Fruit fly (Drosophila melanogaster) whole organism, embryonic: ENCODE data around the gene CheA75a.

Experiments used
- CG10209 ChIP-seq: fragments of 200-800 bp; sonication (Bioruptor generic); optimal IDR thresholded peaks from 3 replicates; lab custom pipeline; 2017; ENCODE audit warnings: missing biosample characterization, mild to moderate bottlenecking, missing genetic modification characterization, missing genetic modification reagents
- CG10267 ChIP-seq: fragments of 200-800 bp; sonication (Bioruptor generic); optimal IDR thresholded peaks from 2 replicates; lab custom pipeline; 2018; ENCODE audit warnings: missing biosample characterization, mild to moderate bottlenecking, missing genetic modification characterization, moderate library complexity
- CG11085 ChIP-seq: fragments of 200-800 bp; sonication (Bioruptor generic); IDR thresholded peaks from 2 replicates; pipeline ENCODE4 v1.3.6; 2022; ENCODE audit warnings: missing biosample characterization, missing genetic modification characterization
- CG12155 ChIP-seq: fragments of 200-800 bp; sonication (Bioruptor generic); optimal IDR thresholded peaks from 3 replicates; lab custom pipeline; 2016; ENCODE audit warnings: missing biosample characterization, missing genetic modification characterization
- CG14710 ChIP-seq: fragments of 200-800 bp; sonication (Bioruptor generic); optimal IDR thresholded peaks from 3 replicates; lab custom pipeline; 2019; ENCODE audit warnings: missing biosample characterization, mild to moderate bottlenecking, missing genetic modification characterization, moderate library complexity
- CG15514 ChIP-seq: fragments of 200-800 bp; sonication (Bioruptor generic); optimal IDR thresholded peaks from 3 replicates; lab custom pipeline; 2017; ENCODE audit warnings: missing biosample characterization, missing genetic modification characterization, mild to moderate bottlenecking, moderate library complexity, missing genetic modification reagents
- CG1602 ChIP-seq: fragments of 200-800 bp; sonication (Bioruptor generic); optimal IDR thresholded peaks from 3 replicates; lab custom pipeline; 2016; ENCODE audit warnings: missing biosample characterization, missing genetic modification characterization
- CG17361 ChIP-seq: fragments of 200-800 bp; sonication (Bioruptor generic); IDR thresholded peaks from 3 replicates; pipeline ENCODE4 v1.3.6; 2022; ENCODE audit warnings: missing biosample characterization, missing genetic modification characterization
- CG18262 ChIP-seq: fragments of 200-800 bp; optimal IDR thresholded peaks from 3 replicates; lab custom pipeline; 2019; ENCODE audit warnings: missing biosample characterization, mild to moderate bottlenecking, missing genetic modification characterization, moderate library complexity
- CG2875 ChIP-seq: fragments of 200-800 bp; sonication (Bioruptor generic); optimal IDR thresholded peaks from 2 replicates; lab custom pipeline; 2017; ENCODE audit warnings: missing biosample characterization, mild to moderate bottlenecking, missing genetic modification characterization, missing genetic modification reagents
- CG31441 ChIP-seq: fragments of 200-800 bp; sonication (Bioruptor generic); IDR thresholded peaks from 2 replicates; pipeline ENCODE4 v1.3.6; 2022; ENCODE audit warnings: missing biosample characterization, missing genetic modification characterization
- CG32772 ChIP-seq: fragments of 200-800 bp; sonication (Bioruptor generic); IDR thresholded peaks from 2 replicates; pipeline ENCODE4 v1.3.6; 2022; ENCODE audit warnings: missing biosample characterization, missing genetic modification characterization
- CG3838 ChIP-seq: fragments of 200-800 bp; sonication (Bioruptor generic); optimal IDR thresholded peaks from 3 replicates; lab custom pipeline; 2016; ENCODE audit warnings: missing biosample characterization, missing genetic modification characterization
- CG5180 ChIP-seq: fragments of 200-800 bp; sonication (Bioruptor generic); optimal IDR thresholded peaks from 3 replicates; lab custom pipeline; 2017; ENCODE audit warnings: missing biosample characterization, missing genetic modification characterization, mild to moderate bottlenecking, moderate library complexity, missing genetic modification reagents
- CG7556 ChIP-seq: fragments of 200-800 bp; sonication (Bioruptor generic); optimal IDR thresholded peaks from 2 replicates; lab custom pipeline; 2017; ENCODE audit warnings: missing biosample characterization, mild to moderate bottlenecking, missing genetic modification characterization
- CG7839 ChIP-seq: fragments of 200-800 bp; sonication (Bioruptor generic); optimal IDR thresholded peaks from 3 replicates; lab custom pipeline; 2018; ENCODE audit warnings: missing biosample characterization, mild to moderate bottlenecking, missing genetic modification characterization, moderate library complexity
- CG9727 ChIP-seq: fragments of 200-800 bp; sonication (Bioruptor generic); optimal IDR thresholded peaks from 3 replicates; lab custom pipeline; 2017; ENCODE audit warnings: missing biosample characterization, mild to moderate bottlenecking, missing genetic modification characterization
- CG9876 ChIP-seq: fragments of 200-800 bp; sonication (Bioruptor generic); optimal IDR thresholded peaks from 2 replicates; lab custom pipeline; 2016; ENCODE audit warnings: missing biosample characterization, missing genetic modification characterization
- Camta ChIP-seq: fragments of 200-800 bp; sonication (Bioruptor generic); optimal IDR thresholded peaks from 2 replicates; lab custom pipeline; 2016; ENCODE audit warnings: missing biosample characterization, missing genetic modification characterization
- D19A ChIP-seq: fragments of 200-800 bp; optimal IDR thresholded peaks from 3 replicates; lab custom pipeline; 2019; ENCODE audit warnings: missing biosample characterization, mild to moderate bottlenecking, missing genetic modification characterization, moderate library complexity
- Eip74EF ChIP-seq, 2 experiments: fragments of 200-800 bp in 1 of 2; fragments of >200 bp in 1 of 2; sonication (Bioruptor generic) in 1 of 2; optimal IDR thresholded peaks; 2 replicates each; lab custom pipeline; 2017 to 2019; ENCODE audit warnings: missing biosample characterization in 2 of 2, missing genetic modification characterization in 2 of 2, mild to moderate bottlenecking in 1 of 2, moderate library complexity in 1 of 2
- Fer2 ChIP-seq: fragments of 200-800 bp; sonication (Bioruptor generic); optimal IDR thresholded peaks from 2 replicates; lab custom pipeline; 2018; ENCODE audit warnings: missing biosample characterization, mild to moderate bottlenecking, missing genetic modification characterization, moderate library complexity
- Hr51 ChIP-seq, 2 experiments: fragments of 200-800 bp; sonication (Bioruptor generic); optimal IDR thresholded peaks; 2 replicates in 1 of 2; 3 replicates in 1 of 2; lab custom pipeline; 2016 to 2018; ENCODE audit warnings: missing biosample characterization in 2 of 2, missing genetic modification characterization in 2 of 2, mild to moderate bottlenecking in 1 of 2, moderate library complexity in 1 of 2
- MESR4 ChIP-seq: fragments of 200-800 bp; sonication (Bioruptor generic); optimal IDR thresholded peaks from 2 replicates; lab custom pipeline; 2018; ENCODE audit warnings: missing biosample characterization, mild to moderate bottlenecking, missing genetic modification characterization, moderate library complexity
- Mad ChIP-seq: fragments of 200-800 bp; sonication (Bioruptor generic); optimal IDR thresholded peaks from 2 replicates; lab custom pipeline; 2016; ENCODE audit warnings: missing biosample characterization, missing genetic modification characterization
- Mes4 ChIP-seq: fragments of 200-800 bp; sonication (Bioruptor generic); optimal IDR thresholded peaks from 2 replicates; lab custom pipeline; 2016; ENCODE audit warnings: missing biosample characterization, missing genetic modification characterization
- Oli ChIP-seq: fragments of 200-800 bp; sonication (Bioruptor generic); optimal IDR thresholded peaks from 2 replicates; lab custom pipeline; 2018; ENCODE audit warnings: missing biosample characterization, mild to moderate bottlenecking, missing genetic modification characterization, moderate library complexity
- Sox100B ChIP-seq: fragments of 200-800 bp; sonication (Bioruptor generic); optimal IDR thresholded peaks from 3 replicates; lab custom pipeline; 2018; ENCODE audit warnings: missing biosample characterization, mild to moderate bottlenecking, missing genetic modification characterization
- Taf1 ChIP-seq: fragments of 200-800 bp; sonication (Bioruptor generic); IDR thresholded peaks from 2 replicates; pipeline ENCODE4 v1.3.6; 2022; ENCODE audit warnings: missing biosample characterization, missing genetic modification characterization
- ac ChIP-seq: fragments of 200-800 bp; sonication (Bioruptor generic); optimal IDR thresholded peaks from 3 replicates; lab custom pipeline; 2017; ENCODE audit warnings: missing biosample characterization, mild to moderate bottlenecking, missing genetic modification characterization
- bbx ChIP-seq: fragments of 200-800 bp; sonication (Bioruptor generic); IDR thresholded peaks from 2 replicates; pipeline ENCODE4 v1.3.6; 2022; ENCODE audit warnings: missing biosample characterization, missing genetic modification characterization; ENCODE audit not compliant: partially characterized antibody
- cad ChIP-seq: fragments of >200 bp; optimal IDR thresholded peaks from 2 replicates; lab custom pipeline; 2017; ENCODE audit warnings: missing biosample characterization, missing genetic modification characterization
- chn ChIP-seq: fragments of 200-800 bp; sonication (Bioruptor generic); optimal IDR thresholded peaks from 2 replicates; lab custom pipeline; 2016; ENCODE audit warnings: missing biosample characterization, missing genetic modification characterization
- dmrt11E ChIP-seq: fragments of 200-800 bp; sonication (Bioruptor generic); optimal IDR thresholded peaks from 3 replicates; lab custom pipeline; 2018; ENCODE audit warnings: missing biosample characterization, mild to moderate bottlenecking, missing genetic modification characterization, moderate library complexity
- ftz-f1 ChIP-seq: fragments of 200-800 bp; sonication (Bioruptor generic); optimal IDR thresholded peaks from 2 replicates; lab custom pipeline; 2016; ENCODE audit warnings: missing biosample characterization, missing genetic modification characterization
- gsb-n ChIP-seq: fragments of 200-800 bp; sonication (Bioruptor generic); optimal IDR thresholded peaks from 3 replicates; lab custom pipeline; 2018; ENCODE audit warnings: missing biosample characterization, mild to moderate bottlenecking, missing genetic modification characterization
- h ChIP-seq: fragments of >200 bp; optimal IDR thresholded peaks from 2 replicates; lab custom pipeline; 2017
- hth ChIP-seq: fragments of >200 bp; optimal IDR thresholded peaks from 2 replicates; lab custom pipeline; 2017; ENCODE audit warnings: inconsistent platforms
- ind ChIP-seq: fragments of 200-800 bp; sonication (Bioruptor generic); optimal IDR thresholded peaks from 3 replicates; lab custom pipeline; 2016; ENCODE audit warnings: missing biosample characterization, missing genetic modification characterization
- mam ChIP-seq: fragments of 200-800 bp; sonication (Bioruptor generic); optimal IDR thresholded peaks from 3 replicates; lab custom pipeline; 2016; ENCODE audit warnings: missing biosample characterization, missing genetic modification characterization
- nom ChIP-seq: fragments of 200-800 bp; sonication (Bioruptor generic); optimal IDR thresholded peaks from 2 replicates; lab custom pipeline; 2017; ENCODE audit warnings: missing biosample characterization, missing genetic modification characterization, mild to moderate bottlenecking, moderate library complexity, missing genetic modification reagents
- oc ChIP-seq: fragments of 200-800 bp; sonication (Bioruptor generic); optimal IDR thresholded peaks from 2 replicates; lab custom pipeline; 2018; ENCODE audit warnings: missing biosample characterization, mild to moderate bottlenecking, missing genetic modification characterization, moderate library complexity
- pan ChIP-seq, 4 experiments: fragments of >200 bp in 3 of 4; fragments of 200-800 bp in 1 of 4; sonication (Bioruptor generic) in 1 of 4; optimal IDR thresholded peaks in 3 of 4; IDR thresholded peaks in 1 of 4; 2 replicates each; pipeline versions ENCODE4 v1.3.6 to Lab custom; 2017 to 2022; ENCODE audit warnings: missing biosample characterization in 2 of 4, missing genetic modification characterization in 2 of 4, mixed read lengths in 1 of 4
- pros ChIP-seq: fragments of 200-800 bp; sonication (Bioruptor generic); optimal IDR thresholded peaks from 3 replicates; lab custom pipeline; 2019; ENCODE audit warnings: missing biosample characterization, mild to moderate bottlenecking, missing genetic modification characterization, moderate library complexity
- ranshi ChIP-seq: fragments of 200-800 bp; sonication (Bioruptor generic); IDR thresholded peaks from 2 replicates; pipeline ENCODE4 v1.3.6; 2022; ENCODE audit warnings: missing biosample characterization, missing genetic modification characterization
- sima ChIP-seq: fragments of 200-800 bp; sonication (Bioruptor generic); optimal IDR thresholded peaks from 2 replicates; lab custom pipeline; 2016; ENCODE audit warnings: missing biosample characterization, missing genetic modification characterization
- tap ChIP-seq: fragments of 200-800 bp; optimal IDR thresholded peaks from 3 replicates; lab custom pipeline; 2019; ENCODE audit warnings: missing biosample characterization, mild to moderate bottlenecking, missing genetic modification characterization, moderate library complexity
- tin ChIP-seq: fragments of 200-800 bp; sonication (Bioruptor generic); optimal IDR thresholded peaks from 3 replicates; lab custom pipeline; 2016; ENCODE audit warnings: missing biosample characterization, missing genetic modification characterization
- trh ChIP-seq: fragments of 200-800 bp; sonication (Bioruptor generic); optimal IDR thresholded peaks from 2 replicates; lab custom pipeline; 2016; ENCODE audit warnings: missing biosample characterization, missing genetic modification characterization
- yki ChIP-seq: fragments of >200 bp; optimal IDR thresholded peaks from 3 replicates; lab custom pipeline; 2018
- zfh1 ChIP-seq: fragments of 200-800 bp; sonication (Bioruptor generic); IDR thresholded peaks from 3 replicates; pipeline ENCODE4 v1.3.6; 2022; ENCODE audit warnings: missing biosample characterization, missing genetic modification characterization

Gene CheA75a

DNA sequence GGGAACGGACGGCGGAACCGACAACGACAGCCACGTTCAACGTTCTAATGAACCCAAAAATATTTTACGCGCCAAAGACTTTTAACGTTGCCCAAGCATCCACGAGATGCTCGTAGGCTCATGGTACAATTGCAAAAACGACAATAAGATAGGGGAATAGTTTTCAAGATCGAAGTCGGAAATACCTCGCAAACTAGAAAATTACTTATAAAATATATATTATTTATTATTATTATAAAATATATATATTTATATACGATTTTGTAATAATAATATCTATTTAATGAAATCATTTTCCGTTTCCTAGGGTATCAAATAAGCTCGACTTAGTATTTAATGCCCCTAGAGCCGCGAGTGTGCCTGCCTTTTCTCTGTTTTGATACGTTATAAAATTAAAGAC is 8.7 kb upstream of the CheA75a start (continued):
- TF ChIP-seq tap (peak; percentile 23), CG18262 (tag; lab: Kevin White, UChicago) (peak; percentile 80), CG15514 (no peak), nom (peak; percentile 39), CG17361 (GFP tag; lab: Robert Waterston, UW) (peak; percentile 56), Hr51 (GFP tag; optimal IDR thresholded peaks at IDR 0.05; lab: Kevin White, UChicago) (no peak), chn (no peak), cad (GFP tag; lab: Kevin White, UChicago) (no peak), oc (tag; lab: Kevin White, UChicago) (no peak), pros (GFP tag; lab: Kevin White, UChicago) (no peak), hth (lab: Kevin White, UChicago) (no peak), CG9727 (peak; percentile 65), CG2875 (GFP tag; lab: Kevin White, UChicago) (no peak), CG7556 (peak; percentile 0), h (no peak), CG3838 (GFP tag; lab: Kevin White, UChicago) (no peak), yki (lab: Kevin White, UChicago) (no peak), CG11085 (GFP tag; lab: Robert Waterston, UW) (no peak), tin (GFP tag; lab: Kevin White, UChicago) (peak; percentile 2), CG5180 (GFP tag; lab: Kevin White, UChicago) (no peak), ranshi (0 out of 2 replicates have a peak, but pooled peaks have one; percentile 36), CG9876 (GFP tag; lab: Kevin White, UChicago) (no peak), MESR4 (GFP tag; lab: Kevin White, UChicago) (no peak), Mad (no peak), Taf1 (GFP tag; lab: Robert Waterston, UW) (no peak), ind (GFP tag; lab: Kevin White, UChicago) (peak; percentile 7), CG31441 (peak; percentile 66), pan (optimal IDR thresholded peaks at IDR 0.05; lab: Kevin White, UChicago) (no peak), pan (GFP tag; optimal IDR thresholded peaks at IDR 0.05 in 1 of 2, IDR thresholded peaks at IDR 0.05 in 1 of 2) (peak in 1 of 2 experiments; percentile 47), D19A (tag; lab: Kevin White, UChicago) (peak; percentile 69), trh (GFP tag; lab: Kevin White, UChicago) (no peak), dmrt11E (tag; lab: Kevin White, UChicago) (peak; percentile 21), Mes4 (no peak), CG14710 (tag; lab: Kevin White, UChicago) (peak; percentile 50), CG7839 (tag; lab: Kevin White, UChicago) (peak; percentile 44), Eip74EF (GFP tag; optimal IDR thresholded peaks at IDR 0.05; lab: Kevin White, UChicago) (no peak), CG10267 (tag; lab: Kevin White, UChicago) (peak; percentile 61), mam (GFP tag; lab: Kevin White, UChicago) (no peak), bbx (no peak), gsb-n (tag; lab: Kevin White, UChicago) (peak; percentile 15), Sox100B (GFP tag; lab: Kevin White, UChicago) (peak; percentile 46), sima (GFP tag; lab: Kevin White, UChicago) (no peak), ftz-f1 (GFP tag; lab: Kevin White, UChicago) (no peak), Fer2 (tag; lab: Kevin White, UChicago) (no peak), ac (no peak), CG10209 (GFP tag; lab: Kevin White, UChicago) (no peak), zfh1 (peak; percentile 57; the same call in 2 of the 3 replicates), CG12155 (GFP tag; lab: Kevin White, UChicago) (no peak), CG32772 (no peak), Camta (GFP tag; lab: Kevin White, UChicago) (no peak), Oli (no peak), CG1602 (GFP tag; lab: Kevin White, UChicago) (no peak)
